Worm (Caenorhabditis elegans) whole organism, young adult: ENCODE results near the gene clec-134.
A peak's percentile ranks its signal among the peaks of the same experiment; 100 is the strongest.

ENCODE experiments used
- B0035.1 ChIP-seq: sonication (generic microtip); optimal IDR thresholded peaks from 2 replicates; lab custom pipeline; 2016; ENCODE audit warnings: missing genetic modification characterization, mild to moderate bottlenecking, missing compliant biosample characterization, missing genotype, missing genetic modification reagents
- B0261.1 ChIP-seq: sonication (generic microtip); optimal IDR thresholded peaks from 2 replicates; lab custom pipeline; 2016; ENCODE audit warnings: mild to moderate bottlenecking, missing genetic modification characterization, moderate library complexity, missing compliant biosample characterization
- C06A6.2 ChIP-seq: fragments of 200-800 bp; sonication (Bioruptor generic); conservative IDR thresholded peaks from 2 replicates; pipeline ENCODE4 v1.3.6; 2022; ENCODE audit warnings: missing genetic modification characterization, missing compliant biosample characterization
- F23B12.7 ChIP-seq: sonication (generic microtip); optimal IDR thresholded peaks from 2 replicates; lab custom pipeline; 2017; ENCODE audit warnings: missing genetic modification characterization, mild to moderate bottlenecking, missing compliant biosample characterization, antibody characterized with exemption, moderate library complexity; ENCODE audit not compliant: insufficient read depth
- F33H1.4 ChIP-seq: fragments of 200-800 bp; sonication (Bioruptor generic); IDR thresholded peaks from 2 replicates; pipeline ENCODE4 v1.3.6; 2022; ENCODE audit warnings: missing genetic modification reagents, missing genetic modification characterization, missing compliant biosample characterization
- T07F8.4 ChIP-seq: sonication (generic microtip); optimal IDR thresholded peaks from 2 replicates; lab custom pipeline; 2016; ENCODE audit warnings: mild to moderate bottlenecking, missing genetic modification characterization, moderate library complexity, missing compliant biosample characterization
- Y53F4B.3 ChIP-seq: fragments of 200-800 bp; sonication (Bioruptor generic); IDR thresholded peaks from 2 replicates; pipeline ENCODE4 v1.3.6; 2022; ENCODE audit warnings: missing genetic modification reagents, missing genetic modification characterization, missing compliant biosample characterization
- Y53G8AR.9 ChIP-seq: fragments of 200-800 bp; sonication (Bioruptor generic); conservative IDR thresholded peaks from 2 replicates; pipeline ENCODE4 v1.3.6; 2022; ENCODE audit warnings: missing genetic modification reagents, missing genetic modification characterization, missing compliant biosample characterization
- Y56A3A.18 ChIP-seq: fragments of 200-800 bp; sonication (Bioruptor generic); IDR thresholded peaks from 2 replicates; pipeline ENCODE4 v1.3.6; 2022; ENCODE audit warnings: missing genetic modification reagents, missing genetic modification characterization, missing compliant biosample characterization
- ZK185.1 ChIP-seq: sonication (generic microtip); optimal IDR thresholded peaks from 2 replicates; lab custom pipeline; 2016; ENCODE audit warnings: mild to moderate bottlenecking, missing genetic modification characterization, missing compliant biosample characterization; ENCODE audit not compliant: poor library complexity, severe bottlenecking
- ama-1 ChIP-seq, 3 experiments: fragments of 150-350 bp in 1 of 3; sonication (generic microtip) in 2 of 3; optimal IDR thresholded peaks; 2 replicates each; lab custom pipeline; 2014 to 2018; ENCODE audit warnings: missing biosample characterization in 2 of 3, missing genetic modification characterization in 2 of 3, missing genetic modification reagents in 2 of 3
- attf-6 ChIP-seq: fragments of 200-800 bp; sonication (Bioruptor generic); IDR thresholded peaks from 2 replicates; pipeline ENCODE4 v1.3.6; 2022; ENCODE audit warnings: missing genetic modification reagents, missing genetic modification characterization, missing compliant biosample characterization
- cebp-1 ChIP-seq, 2 experiments: fragments of 200-800 bp in 1 of 2; sonication (Bioruptor generic) in 1 of 2; sonication (generic microtip) in 1 of 2; IDR thresholded peaks in 1 of 2; optimal IDR thresholded peaks in 1 of 2; 2 replicates each; pipeline versions ENCODE4 v1.3.6 to Lab custom; 2017 to 2022; ENCODE audit warnings: missing compliant biosample characterization in 2 of 2, missing genetic modification characterization in 2 of 2, mild to moderate bottlenecking in 1 of 2, missing genetic modification reagents in 1 of 2, moderate library complexity in 1 of 2
- ceh-40 ChIP-seq: fragments of 200-800 bp; sonication (Bioruptor generic); IDR thresholded peaks from 2 replicates; pipeline ENCODE4 v1.3.6; 2022; ENCODE audit warnings: missing genetic modification characterization, missing compliant biosample characterization
- ceh-79 ChIP-seq: sonication (generic microtip); optimal IDR thresholded peaks from 2 replicates; lab custom pipeline; 2017; ENCODE audit warnings: mild to moderate bottlenecking, missing genetic modification characterization, missing compliant biosample characterization
- ceh-91 ChIP-seq: fragments of 200-800 bp; sonication (Bioruptor generic); IDR thresholded peaks from 2 replicates; pipeline ENCODE4 v1.3.6; 2022; ENCODE audit warnings: missing genetic modification reagents, missing genetic modification characterization, missing compliant biosample characterization
- egl-18 ChIP-seq: fragments of 200-800 bp; sonication (Bioruptor generic); IDR thresholded peaks from 2 replicates; pipeline ENCODE4 v1.3.6; 2022; ENCODE audit warnings: missing genetic modification reagents, missing genetic modification characterization, missing compliant biosample characterization
- ekl-4 ChIP-seq: fragments of 200-800 bp; sonication (Bioruptor generic); IDR thresholded peaks from 2 replicates; pipeline ENCODE4 v1.3.6; 2022; ENCODE audit warnings: missing genetic modification reagents, missing genetic modification characterization, missing compliant biosample characterization
- ets-4 ChIP-seq: fragments of 200-800 bp; sonication (Bioruptor generic); optimal IDR thresholded peaks from 2 replicates; lab custom pipeline; 2018; ENCODE audit warnings: mild to moderate bottlenecking, missing genetic modification characterization, missing compliant biosample characterization
- gei-17 ChIP-seq: fragments of 200-800 bp; sonication (Bioruptor generic); optimal IDR thresholded peaks from 2 replicates; lab custom pipeline; 2018; ENCODE audit warnings: mild to moderate bottlenecking, missing genetic modification characterization, missing compliant biosample characterization
- hmg-1.2 ChIP-seq: fragments of 200-800 bp; sonication (Bioruptor generic); IDR thresholded peaks from 2 replicates; pipeline ENCODE4 v1.3.6; 2022; ENCODE audit warnings: missing genetic modification reagents, missing genetic modification characterization, missing compliant biosample characterization
- lin-26 ChIP-seq: fragments of 200-800 bp; sonication (Bioruptor generic); IDR thresholded peaks from 2 replicates; pipeline ENCODE4 v1.3.6; 2022; ENCODE audit warnings: missing genetic modification reagents, missing genetic modification characterization, missing compliant biosample characterization
- lsl-1 ChIP-seq: fragments of 200-800 bp; sonication (Bioruptor generic); optimal IDR thresholded peaks from 2 replicates; lab custom pipeline; 2018; ENCODE audit warnings: mild to moderate bottlenecking, missing genetic modification characterization, moderate library complexity, missing compliant biosample characterization
- madf-10 ChIP-seq: sonication (generic microtip); optimal IDR thresholded peaks from 2 replicates; lab custom pipeline; 2016; ENCODE audit warnings: mild to moderate bottlenecking, missing genetic modification characterization, missing compliant biosample characterization
- nhr-80 ChIP-seq: sonication (generic microtip); optimal IDR thresholded peaks from 2 replicates; lab custom pipeline; 2016; ENCODE audit warnings: missing genetic modification characterization, missing compliant biosample characterization
- pbrm-1 ChIP-seq: fragments of 200-800 bp; sonication (Bioruptor generic); IDR thresholded peaks from 2 replicates; pipeline ENCODE4 v1.3.6; 2022; ENCODE audit warnings: missing genetic modification reagents, missing genetic modification characterization, missing compliant biosample characterization
- repo-1 ChIP-seq: sonication (generic microtip); optimal IDR thresholded peaks from 2 replicates; lab custom pipeline; 2017; ENCODE audit warnings: mild to moderate bottlenecking, missing genetic modification characterization, missing compliant biosample characterization
- sea-2 ChIP-seq: fragments of 200-800 bp; sonication (Bioruptor generic); IDR thresholded peaks from 2 replicates; pipeline ENCODE4 v1.3.6; 2022; ENCODE audit warnings: missing genetic modification characterization, missing compliant biosample characterization
- snpc-1.1 ChIP-seq: sonication (generic microtip); optimal IDR thresholded peaks from 2 replicates; lab custom pipeline; 2017; ENCODE audit warnings: missing genetic modification characterization, mild to moderate bottlenecking, missing compliant biosample characterization, antibody characterized with exemption, moderate library complexity, missing genotype, missing genetic modification reagents; ENCODE audit not compliant: insufficient read depth
- snpc-3.4 ChIP-seq: sonication (generic microtip); optimal IDR thresholded peaks from 2 replicates; lab custom pipeline; 2017; ENCODE audit warnings: missing genetic modification characterization, mild to moderate bottlenecking, missing compliant biosample characterization, antibody characterized with exemption, moderate library complexity, missing genotype, missing genetic modification reagents
- unc-62 ChIP-seq: fragments of 150-350 bp; optimal IDR thresholded peaks from 2 replicates; lab custom pipeline; 2014; ENCODE audit warnings: missing biosample characterization, missing genetic modification reagents, missing genetic modification characterization
- ztf-22 ChIP-seq: fragments of 200-800 bp; sonication (Bioruptor generic); optimal IDR thresholded peaks from 2 replicates; lab custom pipeline; 2018; ENCODE audit warnings: mild to moderate bottlenecking, missing genetic modification characterization, moderate library complexity, missing compliant biosample characterization
- ztf-25 ChIP-seq: fragments of 200-800 bp; sonication (Bioruptor generic); IDR thresholded peaks from 2 replicates; pipeline ENCODE4 v1.3.6; 2022; ENCODE audit warnings: missing genetic modification reagents, missing genetic modification characterization, missing compliant biosample characterization
- ztf-3 ChIP-seq: fragments of 200-800 bp; sonication (Bioruptor generic); optimal IDR thresholded peaks from 2 replicates; lab custom pipeline; 2018; ENCODE audit warnings: mild to moderate bottlenecking, missing genetic modification characterization, missing compliant biosample characterization

Gene clec-134

ce11 chrII:3567576-3567975 is 12.3 kb upstream of the clec-134 start (continued):
- TF ChIP-seq T07F8.4 (tag; lab: Kevin White, UChicago) (peak; percentile 65), Y56A3A.18 (peak; percentile 84), ceh-79 (peak; percentile 76), ceh-91 (GFP tag; lab: Robert Waterston, UW) (peak; percentile 57), pbrm-1 (peak; percentile 76), nhr-80 (tag; lab: Kevin White, UChicago) (peak; percentile 14), B0261.1 (peak; percentile 91), egl-18 (GFP tag; lab: Robert Waterston, UW) (0 out of 2 replicates have a peak, but pooled peaks have one; percentile 39), ets-4 (GFP tag; lab: Kevin White, UChicago) (peak; percentile 22), F33H1.4 (GFP tag; lab: Robert Waterston, UW) (peak; percentile 56)
- TF ChIP-seq, all 124 proteins: peak for 75; not testable (repeated sequence) for 49

- TF ChIP-seq unc-62 (GFP tag; lab: Kevin White, UChicago) (no peak), gei-17 (GFP tag; lab: Kevin White, UChicago) (no peak), ztf-22 (no peak), F23B12.7 (tag; lab: Kevin White, UChicago) (no peak)
Measured at ce11 chrII:3569118-3569517, 10.7 kb upstream of the clec-134 start, which contains the start of gene clec-127. clec-127 (minus strand) TSS chrII:3569218.

ce11 chrII:3570927-3571538 is 8.8 kb upstream of the clec-134 start, which contains the start of the genes clec-128 and clec-129:
clec-128 (minus strand) TSS chrII:3571027.
clec-129 (plus strand) TSS chrII:3571488.
- TF ChIP-seq Y53F4B.3 (GFP tag; lab: Robert Waterston, UW) (no peak), Y53G8AR.9 (GFP tag; lab: Robert Waterston, UW) (no peak), B0035.1 (tag; lab: Kevin White, UChicago) (no peak), T07F8.4 (tag; lab: Kevin White, UChicago) (no peak), sea-2 (GFP tag; lab: Robert Waterston, UW) (no peak), C06A6.2 (GFP tag; lab: Robert Waterston, UW) (no peak), snpc-1.1 (no peak), ztf-25 (GFP tag; lab: Robert Waterston, UW) (no peak), ekl-4 (GFP tag; lab: Robert Waterston, UW) (no peak), ztf-3 (GFP tag; lab: Kevin White, UChicago) (no peak), lin-26 (GFP tag; lab: Robert Waterston, UW) (no peak), cebp-1 (GFP tag; IDR thresholded peaks at IDR 0.05; lab: Robert Waterston, UW) (no peak), cebp-1 (tag; optimal IDR thresholded peaks at IDR 0.05; lab: Kevin White, UChicago) (no peak), ama-1 (optimal IDR thresholded peaks at IDR 0.05; lab: Kevin White, UChicago) (no peak), ama-1 (GFP tag; optimal IDR thresholded peaks at IDR 0.05; lab: Kevin White, UChicago) (no peak), unc-62 (GFP tag; lab: Kevin White, UChicago) (no peak), ZK185.1 (tag; lab: Kevin White, UChicago) (no peak), hmg-1.2 (GFP tag; lab: Robert Waterston, UW) (no peak), attf-6 (GFP tag; lab: Robert Waterston, UW) (no peak), ceh-40 (GFP tag; lab: Robert Waterston, UW) (no peak), F23B12.7 (tag; lab: Kevin White, UChicago) (no peak)

ce11 chrII:3573255-3573654 is 6.6 kb upstream of the clec-134 start, which contains the start of gene clec-130:
clec-130 (plus strand) TSS chrII:3573555.
- TF ChIP-seq snpc-3.4 (tag; lab: Kevin White, UChicago) (no peak), attf-6 (GFP tag; lab: Robert Waterston, UW) (no peak), T07F8.4 (tag; lab: Kevin White, UChicago) (no peak), lsl-1 (no peak), madf-10 (no peak), repo-1 (tag; lab: Kevin White, UChicago) (no peak)
